Worm (Caenorhabditis elegans) whole organism, young adult: ENCODE data around the gene ZK84.2.

Experiments used
- attf-5 ChIP-seq: fragments of 200-800 bp; sonication (Bioruptor generic); optimal IDR thresholded peaks from 2 replicates; lab custom pipeline; 2018; ENCODE audit warnings: mild to moderate bottlenecking, missing genetic modification characterization, missing compliant biosample characterization
- ceh-100 ChIP-seq: fragments of 200-800 bp; sonication (Bioruptor generic); IDR thresholded peaks from 2 replicates; pipeline ENCODE4 v1.3.6; 2022; ENCODE audit warnings: missing genetic modification reagents, missing genetic modification characterization, missing compliant biosample characterization
- him-1 ChIP-seq: sonication (generic microtip); optimal IDR thresholded peaks from 2 replicates; lab custom pipeline; 2016; ENCODE audit warnings: missing genotype, missing genetic modification reagents, missing genetic modification characterization, missing compliant biosample characterization
- let-607 ChIP-seq, 2 experiments: fragments of 200-800 bp in 1 of 2; sonication (Bioruptor generic) in 1 of 2; sonication (generic microtip) in 1 of 2; optimal IDR thresholded peaks; 2 replicates each; lab custom pipeline; 2016 to 2018; ENCODE audit warnings: mild to moderate bottlenecking in 2 of 2, missing compliant biosample characterization in 2 of 2, missing genetic modification characterization in 2 of 2, moderate library complexity in 2 of 2, missing genotype in 1 of 2
- ztf-18 ChIP-seq: sonication (generic microtip); optimal IDR thresholded peaks from 2 replicates; lab custom pipeline; 2016; ENCODE audit warnings: missing genotype, mild to moderate bottlenecking, missing genetic modification characterization, missing compliant biosample characterization

DNA sequence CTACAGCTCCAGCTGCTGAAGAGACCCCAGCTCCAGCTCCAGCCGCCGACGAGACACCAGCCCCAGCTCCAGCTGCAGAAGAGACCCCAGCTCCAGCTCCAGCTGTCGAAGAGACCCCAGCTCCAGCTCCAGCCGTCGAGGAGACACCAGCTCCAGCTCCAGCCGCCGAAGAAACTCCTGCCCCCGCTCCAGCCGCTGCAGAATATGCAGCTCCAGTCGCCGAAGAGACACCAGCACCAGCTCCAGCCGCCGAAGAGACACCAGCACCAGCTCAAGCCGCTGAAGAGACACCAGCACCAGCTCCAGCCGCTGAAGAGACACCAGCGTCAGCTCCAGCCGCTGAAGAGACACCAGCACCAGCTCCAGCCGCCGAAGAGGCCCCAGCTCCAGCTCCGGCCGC, 8.4 kb downstream of the ZK84.2 start:
- no peak for TF ChIP-seq let-607 (tag; optimal IDR thresholded peaks at IDR 0.05; lab: Kevin White, UChicago)
- no peak for TF ChIP-seq him-1
- no peak for TF ChIP-seq attf-5 (GFP tag; lab: Kevin White, UChicago)
- TF ChIP-seq ceh-100 (GFP tag; lab: Robert Waterston, UW): no peak
- TF ChIP-seq ztf-18 (tag; lab: Kevin White, UChicago): no peak
